Worm (Caenorhabditis elegans) whole organism, L1 larva: ENCODE data around the gene vamp-8.

Experiments used
- C04F5.9 ChIP-seq: sonication (generic microtip); optimal IDR thresholded peaks from 2 replicates; lab custom pipeline; 2016; ENCODE audit warnings: missing genetic modification characterization, missing compliant biosample characterization
- aly-2 ChIP-seq: fragments of 150-350 bp; optimal IDR thresholded peaks from 2 replicates; lab custom pipeline; 2014; ENCODE audit warnings: missing biosample characterization, missing genetic modification characterization
- ceh-82 ChIP-seq, 3 experiments: fragments of 150-350 bp in 1 of 3; sonication (generic microtip) in 2 of 3; optimal IDR thresholded peaks; 2 replicates each; lab custom pipeline; 2014 to 2017; ENCODE audit warnings: missing biosample characterization in 3 of 3, missing genetic modification characterization in 3 of 3
- ceh-88 ChIP-seq: fragments of 200-800 bp; sonication (Bioruptor generic); IDR thresholded peaks from 2 replicates; pipeline ENCODE4 v1.3.6; 2022; ENCODE audit warnings: missing genetic modification characterization, missing compliant biosample characterization
- ces-1 ChIP-seq: fragments of 150-350 bp; optimal IDR thresholded peaks from 2 replicates; lab custom pipeline; 2014; ENCODE audit warnings: missing biosample characterization, missing genetic modification reagents, missing genetic modification characterization
- dpl-1 ChIP-seq, 3 experiments: fragments of 150-350 bp in 2 of 3; sonication (generic microtip) in 1 of 3; optimal IDR thresholded peaks; 2 replicates each; lab custom pipeline; 2014 to 2017; ENCODE audit warnings: missing biosample characterization in 3 of 3, missing genetic modification characterization in 3 of 3, missing genetic modification reagents in 3 of 3
- efl-1 ChIP-seq, 4 experiments: fragments of 150-350 bp; optimal IDR thresholded peaks in 3 of 4; peaks in 1 of 4; 1 replicate in 1 of 4; 2 replicates in 3 of 4; lab custom pipeline; 2014; ENCODE audit warnings: missing biosample characterization in 2 of 4, missing genetic modification characterization in 2 of 4, missing genetic modification reagents in 2 of 4
- efl-3 ChIP-seq: fragments of 200-800 bp; sonication (Bioruptor generic); optimal IDR thresholded peaks from 2 replicates; lab custom pipeline; 2018; ENCODE audit warnings: mild to moderate bottlenecking, missing genetic modification characterization, missing compliant biosample characterization
- egl-13 ChIP-seq: sonication (generic microtip); optimal IDR thresholded peaks from 2 replicates; lab custom pipeline; 2016; ENCODE audit warnings: missing genotype, missing genetic modification reagents, missing genetic modification characterization, missing compliant biosample characterization
- ets-5 ChIP-seq: fragments of 200-800 bp; sonication (Bioruptor generic); IDR thresholded peaks from 2 replicates; pipeline ENCODE4 v1.3.6; 2022; ENCODE audit warnings: missing genetic modification characterization, missing compliant biosample characterization
- fkh-10 ChIP-seq: sonication (generic microtip); optimal IDR thresholded peaks from 2 replicates; lab custom pipeline; 2017; ENCODE audit warnings: missing biosample characterization, missing genetic modification reagents, missing genetic modification characterization
- fkh-8 ChIP-seq: sonication (generic microtip); optimal IDR thresholded peaks from 2 replicates; lab custom pipeline; 2016; ENCODE audit warnings: mild to moderate bottlenecking, missing genetic modification characterization, missing compliant biosample characterization
- hlh-17 ChIP-seq: fragments of 200-800 bp; sonication (Bioruptor generic); optimal IDR thresholded peaks from 2 replicates; lab custom pipeline; 2018; ENCODE audit warnings: missing genetic modification characterization, mild to moderate bottlenecking, missing compliant biosample characterization, moderate library complexity, borderline replicate concordance
- hlh-4 ChIP-seq: sonication (generic microtip); optimal IDR thresholded peaks from 2 replicates; lab custom pipeline; 2016; ENCODE audit warnings: mild to moderate bottlenecking, missing genetic modification characterization, missing compliant biosample characterization
- hpl-2 ChIP-seq: fragments of 150-350 bp; optimal IDR thresholded peaks from 2 replicates; lab custom pipeline; 2014; ENCODE audit warnings: missing biosample characterization, missing genetic modification reagents, missing genetic modification characterization
- jun-1 ChIP-seq: fragments of 150-350 bp; optimal IDR thresholded peaks from 2 replicates; lab custom pipeline; 2014; ENCODE audit warnings: missing biosample characterization, missing genetic modification reagents, missing genetic modification characterization
- lin-13 ChIP-seq: fragments of 150-350 bp; optimal IDR thresholded peaks from 2 replicates; lab custom pipeline; 2014; ENCODE audit warnings: missing biosample characterization, missing genetic modification reagents, missing genetic modification characterization
- lin-35 ChIP-seq, 2 experiments: fragments of 150-350 bp; optimal IDR thresholded peaks; 2 replicates each; lab custom pipeline; 2014; ENCODE audit warnings: missing biosample characterization in 2 of 2, missing genetic modification characterization in 2 of 2, missing genetic modification reagents in 2 of 2
- lsy-2 ChIP-seq, 2 experiments: fragments of 150-350 bp; optimal IDR thresholded peaks; 2 replicates each; lab custom pipeline; 2014; ENCODE audit warnings: missing biosample characterization in 2 of 2, missing genetic modification characterization in 2 of 2
- nhr-11 ChIP-seq: fragments of 150-350 bp; optimal IDR thresholded peaks from 2 replicates; lab custom pipeline; 2014; ENCODE audit warnings: missing biosample characterization, missing genetic modification characterization
- nhr-19 ChIP-seq: fragments of 200-800 bp; sonication (Bioruptor generic); conservative IDR thresholded peaks from 2 replicates; pipeline ENCODE4 v1.3.6; 2022; ENCODE audit warnings: missing genetic modification characterization, missing compliant biosample characterization
- nhr-20 ChIP-seq: sonication (generic microtip); optimal IDR thresholded peaks from 2 replicates; lab custom pipeline; 2016; ENCODE audit warnings: mild to moderate bottlenecking, missing genetic modification characterization, missing compliant biosample characterization
- nhr-28 ChIP-seq: fragments of 150-350 bp; optimal IDR thresholded peaks from 2 replicates; lab custom pipeline; 2014; ENCODE audit warnings: missing biosample characterization, missing genetic modification characterization
- nhr-71 ChIP-seq: sonication (generic microtip); optimal IDR thresholded peaks from 2 replicates; lab custom pipeline; 2016; ENCODE audit warnings: mild to moderate bottlenecking, missing genetic modification characterization, moderate library complexity, missing compliant biosample characterization
- nhr-76 ChIP-seq: sonication (generic microtip); optimal IDR thresholded peaks from 2 replicates; lab custom pipeline; 2017; ENCODE audit warnings: missing biosample characterization, missing genetic modification characterization
- nhr-77 ChIP-seq: fragments of 150-350 bp; optimal IDR thresholded peaks from 2 replicates; lab custom pipeline; 2014; ENCODE audit warnings: missing biosample characterization, missing genetic modification characterization
- nhr-84 ChIP-seq: sonication (generic microtip); optimal IDR thresholded peaks from 2 replicates; lab custom pipeline; 2017; ENCODE audit warnings: missing biosample characterization, missing genetic modification characterization
- pag-3 ChIP-seq: sonication (generic microtip); optimal IDR thresholded peaks from 2 replicates; lab custom pipeline; 2017; ENCODE audit warnings: missing genetic modification characterization, mild to moderate bottlenecking, missing compliant biosample characterization, antibody characterized with exemption, borderline replicate concordance; ENCODE audit not compliant: insufficient read depth
- pax-3 ChIP-seq: fragments of 200-800 bp; sonication (Bioruptor generic); optimal IDR thresholded peaks from 2 replicates; lab custom pipeline; 2018; ENCODE audit warnings: mild to moderate bottlenecking, missing genetic modification characterization, moderate library complexity, missing compliant biosample characterization
- snu-23 ChIP-seq: sonication (generic microtip); optimal IDR thresholded peaks from 2 replicates; lab custom pipeline; 2016; ENCODE audit warnings: missing genetic modification characterization, missing compliant biosample characterization
- swsn-7 ChIP-seq: sonication (generic microtip); optimal IDR thresholded peaks from 2 replicates; lab custom pipeline; 2016; ENCODE audit warnings: missing genetic modification characterization, missing compliant biosample characterization
- unc-30 ChIP-seq: sonication (generic microtip); optimal IDR thresholded peaks from 2 replicates; lab custom pipeline; 2017; ENCODE audit warnings: missing biosample characterization, missing genetic modification characterization
- unc-98 ChIP-seq: fragments of 200-800 bp; sonication (Bioruptor generic); IDR thresholded peaks from 2 replicates; pipeline ENCODE4 v1.3.6; 2022; ENCODE audit warnings: missing genetic modification characterization, missing compliant biosample characterization
- zag-1 ChIP-seq: fragments of 150-350 bp; optimal IDR thresholded peaks from 2 replicates; lab custom pipeline; 2014; ENCODE audit warnings: missing biosample characterization, missing genetic modification characterization

vamp-8 gene

DNA sequence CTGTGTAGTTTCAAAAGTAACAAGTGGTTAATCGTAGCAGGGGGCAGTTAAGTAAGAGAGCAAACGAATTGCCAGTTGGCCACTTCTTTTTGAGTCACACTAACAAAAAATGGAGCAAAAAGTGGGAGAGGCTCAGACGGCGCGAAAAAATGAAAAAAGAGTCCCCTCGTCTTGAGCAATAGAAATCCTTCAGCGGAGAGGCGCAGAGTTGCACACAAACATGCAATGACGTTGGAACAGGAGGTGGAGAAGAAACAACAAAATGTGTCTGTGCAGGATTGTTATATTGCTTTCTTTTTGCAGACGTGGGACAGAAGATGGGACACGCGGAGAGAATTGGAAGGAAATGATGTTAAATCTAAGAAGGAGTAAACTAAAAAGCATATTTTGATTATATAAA lies 12.7 kb upstream of the vamp-8 start (continued):
- TF ChIP-seq jun-1 (no peak), ceh-82 (tag; optimal IDR thresholded peaks at IDR 0.05; lab: Kevin White, UChicago) (peak in 2 of 3 experiments; percentile 19 to 86)
- TF ChIP-seq, all 84 proteins: peak for 26

DNA sequence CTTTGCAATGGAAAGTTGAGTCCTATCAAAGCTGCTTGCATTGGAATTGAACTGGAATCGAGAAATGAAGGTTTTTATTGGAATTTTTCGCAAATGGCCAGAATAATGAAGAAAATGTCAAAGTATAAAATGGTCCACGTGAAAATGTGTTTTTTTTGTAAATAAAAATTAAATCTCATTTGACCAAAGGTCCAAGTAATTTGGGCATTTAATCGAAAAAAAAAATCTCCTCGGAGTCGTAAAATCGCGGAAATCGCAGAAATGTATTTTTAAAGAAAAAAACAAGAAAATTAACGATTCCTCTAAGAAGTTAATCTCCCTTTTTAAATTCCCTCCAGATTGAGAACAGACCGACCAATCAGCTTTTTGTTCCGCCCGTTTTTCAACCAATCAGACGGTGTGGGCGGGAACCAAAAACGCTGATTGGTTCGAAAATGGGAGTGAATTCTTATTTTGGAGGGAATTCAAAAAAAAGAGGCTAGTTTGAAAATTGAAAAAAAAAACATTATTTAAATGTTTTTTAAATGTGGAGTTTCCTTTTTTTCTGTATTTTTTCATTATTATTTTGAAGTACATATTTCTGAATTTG lies 11.7 kb upstream of the vamp-8 start, which contains the start of gene prdh-1:
Gene prdh-1, minus strand, starts transcription at position 51 of the 589 bp plus-strand sequence.
- no peak for TF ChIP-seq efl-1 (optimal IDR thresholded peaks at IDR 0.05; lab: Kevin White, UChicago)
- TF ChIP-seq efl-1 (GFP tag; optimal IDR thresholded peaks at IDR 0.05 in 1 of 2; lab: Kevin White, UChicago): peak in 1 of 2 experiments; percentile 47
- no peak for TF ChIP-seq fkh-10 (GFP tag; lab: Kevin White, UChicago)
- no peak for TF ChIP-seq jun-1

DNA sequence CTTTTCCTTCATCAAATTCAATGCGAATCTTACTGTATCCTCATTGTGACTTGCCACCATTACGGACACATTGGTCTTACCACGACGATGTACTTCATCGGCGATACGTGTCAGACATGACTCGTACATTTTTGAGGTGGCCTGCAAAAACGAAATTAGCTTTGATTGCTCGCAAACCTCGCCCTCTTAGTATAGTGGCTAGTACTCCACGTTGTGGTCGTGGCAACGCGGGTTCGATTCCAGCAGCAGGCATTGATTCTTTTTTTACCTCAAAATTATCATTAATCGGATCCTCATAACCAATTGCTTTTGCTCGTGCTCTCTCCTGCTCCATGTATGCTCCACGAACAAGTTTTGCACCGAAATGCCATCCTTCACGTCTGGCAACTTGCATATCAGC lies 5.1 kb upstream of the vamp-8 start:
- TF ChIP-seq nhr-76 (tag; lab: Kevin White, UChicago) (no peak), pax-3 (tag; lab: Kevin White, UChicago) (no peak), nhr-28 (tag; lab: Kevin White, UChicago) (no peak), zag-1 (tag; lab: Kevin White, UChicago) (no peak), lin-13 (no peak), nhr-20 (tag; lab: Kevin White, UChicago) (no peak), ceh-82 (tag; optimal IDR thresholded peaks at IDR 0.05; lab: Kevin White, UChicago) (no peak), ces-1 (GFP tag; lab: Kevin White, UChicago) (no peak), fkh-8 (tag; lab: Kevin White, UChicago) (no peak), ceh-88 (GFP tag; lab: Robert Waterston, UW) (no peak), fkh-10 (GFP tag; lab: Kevin White, UChicago) (no peak), aly-2 (tag; lab: Kevin White, UChicago) (no peak), snu-23 (GFP tag; lab: Kevin White, UChicago) (no peak), swsn-7 (tag; lab: Kevin White, UChicago) (no peak), nhr-71 (tag; lab: Kevin White, UChicago) (no peak), egl-13 (tag; lab: Kevin White, UChicago) (no peak), efl-1 (optimal IDR thresholded peaks at IDR 0.05; lab: Kevin White, UChicago) (no peak), efl-1 (GFP tag; optimal IDR thresholded peaks at IDR 0.05 in 1 of 2; lab: Kevin White, UChicago) (no peak), efl-3 (GFP tag; lab: Kevin White, UChicago) (no peak), hlh-4 (tag; lab: Kevin White, UChicago) (no peak), pag-3 (tag; lab: Kevin White, UChicago) (no peak)

DNA sequence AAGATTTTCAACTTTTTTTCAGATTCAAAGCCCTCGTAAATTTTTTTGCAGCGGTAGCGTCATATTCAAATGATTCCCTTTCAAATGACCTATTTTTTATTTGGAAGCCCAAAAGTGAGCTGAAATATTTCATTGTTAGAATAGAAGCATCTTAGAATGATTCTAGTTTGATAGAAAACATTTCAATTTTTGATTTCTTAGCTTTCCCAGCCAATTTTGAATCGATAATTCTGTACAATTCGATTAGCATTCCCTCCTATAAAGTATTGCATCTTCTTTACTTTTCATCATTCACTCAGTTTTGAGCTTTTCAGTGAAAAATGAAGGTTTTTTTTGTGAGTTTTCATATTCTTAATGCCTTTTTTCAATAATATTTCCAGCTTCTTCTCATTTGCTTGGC lies 1.8 kb upstream of the vamp-8 start, which contains the start of gene B0513.90:
Gene B0513.90, plus strand, starts transcription at position 301 of the 400 bp plus-strand sequence.
- TF ChIP-seq efl-1 (optimal IDR thresholded peaks at IDR 0.05; lab: Kevin White, UChicago) (no peak), efl-1 (GFP tag; optimal IDR thresholded peaks at IDR 0.05 in 1 of 2; lab: Kevin White, UChicago) (peak in 1 of 2 experiments; percentile 12), nhr-84 (tag; lab: Kevin White, UChicago) (no peak)

DNA sequence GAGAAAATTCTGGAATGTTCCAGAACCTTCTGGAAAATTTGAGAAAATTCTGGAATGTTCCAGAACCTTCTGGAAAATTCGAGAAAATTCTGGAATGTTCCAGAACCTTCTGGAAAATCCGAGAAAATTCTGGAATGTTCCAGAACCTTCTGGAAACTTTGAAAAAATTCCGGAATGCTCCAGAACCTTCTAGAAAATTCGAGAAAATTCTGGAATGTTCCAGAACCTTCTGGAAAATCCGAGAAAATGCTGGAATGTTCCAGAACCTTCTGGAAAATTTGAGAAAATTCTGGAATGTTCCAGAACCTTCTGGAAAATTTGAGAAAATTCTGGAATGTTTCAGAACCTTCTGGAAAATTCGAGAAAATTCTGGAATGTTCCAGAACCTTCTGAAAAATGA lies 3.0 kb downstream of the vamp-8 start:
- 0 out of 2 replicates have a peak, but pooled peaks have one; percentile 6 for TF ChIP-seq unc-98

DNA sequence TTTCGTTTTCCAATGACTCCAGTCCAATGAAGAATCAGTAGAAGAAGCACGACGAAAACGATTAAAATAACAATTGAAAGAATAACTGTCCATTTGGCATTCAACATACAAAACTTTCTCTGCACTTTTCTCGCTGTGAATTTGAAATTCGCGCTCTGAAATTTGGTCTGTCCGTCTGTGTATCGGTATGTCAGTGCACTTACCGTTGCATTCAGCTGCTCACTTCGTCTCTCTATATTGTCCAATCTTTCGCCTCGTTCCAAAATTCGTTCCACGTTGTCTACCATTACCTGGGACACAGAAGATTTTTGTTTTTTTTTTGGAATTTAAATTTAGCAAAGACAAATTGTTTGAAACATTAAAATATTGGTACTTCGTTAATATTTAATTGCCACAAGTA lies 4.5 kb downstream of the vamp-8 start:
- TF ChIP-seq efl-1 (optimal IDR thresholded peaks at IDR 0.05; lab: Kevin White, UChicago) (no peak), efl-1 (GFP tag; optimal IDR thresholded peaks at IDR 0.05 in 1 of 2; lab: Kevin White, UChicago) (peak in 1 of 2 experiments; percentile 95), lin-35 (GFP tag; optimal IDR thresholded peaks at IDR 0.05; lab: Kevin White, UChicago) (peak in 1 of 2 experiments; percentile 26), nhr-19 (GFP tag; lab: Robert Waterston, UW) (no peak), dpl-1 (GFP tag; optimal IDR thresholded peaks at IDR 0.05; lab: Kevin White, UChicago) (peak in 1 of 3 experiments; percentile 18), ces-1 (GFP tag; lab: Kevin White, UChicago) (no peak)

DNA sequence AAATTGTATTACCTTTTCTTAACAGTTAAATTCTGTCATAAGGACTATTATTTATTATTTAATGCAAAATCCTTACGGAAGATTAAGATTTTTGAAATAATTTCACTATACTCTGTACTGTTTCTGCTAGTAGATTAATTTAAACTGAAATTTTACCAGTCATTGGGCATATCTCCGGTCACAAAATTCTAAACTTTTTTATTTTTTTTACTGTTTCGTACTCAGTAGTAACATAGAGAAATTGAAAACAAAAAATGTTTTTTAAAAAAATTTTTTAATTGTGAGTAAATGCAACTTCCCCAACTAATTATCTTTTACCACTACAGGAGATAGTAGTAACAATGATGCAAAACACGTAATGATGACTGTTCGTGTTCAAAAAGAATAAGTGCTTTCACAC lies 26.7 kb downstream of the vamp-8 start:
- TF ChIP-seq hpl-2 (GFP tag; lab: Kevin White, UChicago) (no peak), dpl-1 (GFP tag; optimal IDR thresholded peaks at IDR 0.05; lab: Kevin White, UChicago) (no peak), nhr-77 (no peak), unc-30 (tag; lab: Kevin White, UChicago) (no peak), C04F5.9 (tag; lab: Kevin White, UChicago) (no peak), hlh-17 (GFP tag; lab: Kevin White, UChicago) (no peak), nhr-28 (tag; lab: Kevin White, UChicago) (no peak), aly-2 (tag; lab: Kevin White, UChicago) (no peak), lsy-2 (tag; optimal IDR thresholded peaks at IDR 0.05; lab: Kevin White, UChicago) (no peak), ets-5 (GFP tag; lab: Robert Waterston, UW) (no peak), jun-1 (no peak), nhr-11 (tag; lab: Kevin White, UChicago) (no peak)
